Worm (Caenorhabditis elegans): ENCODE data around the gene C31A11.13.

DNA sequence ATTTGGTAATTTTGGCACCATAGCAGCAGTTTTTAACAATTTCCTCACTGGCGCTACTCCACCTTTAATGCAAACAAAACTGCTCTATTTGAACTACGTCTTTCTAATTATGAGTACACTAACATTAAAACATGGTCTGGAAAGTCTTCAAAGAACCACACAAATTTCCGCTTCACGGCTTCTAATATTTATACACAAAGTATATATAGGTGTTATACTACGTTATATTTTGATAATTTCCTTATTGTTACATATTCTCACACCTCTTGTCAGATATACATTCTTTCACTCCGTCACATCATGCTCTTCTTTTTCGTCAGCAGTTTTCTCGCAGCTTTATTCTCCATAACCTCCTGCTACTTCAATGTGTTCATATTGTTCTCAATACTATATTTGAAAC, 2.1 kb downstream of the C31A11.13 start, which contains the start of gene srbc-82:
- TF ChIP-seq ama-1 (optimal IDR thresholded peaks at IDR 0.05): no peak
- no peak for TF ChIP-seq tbx-11 (GFP tag; IDR thresholded peaks at IDR 0.05)
- no peak for TF ChIP-seq flt-1 (GFP tag; IDR thresholded peaks at IDR 0.05)
- TF ChIP-seq hmg-4 (GFP tag; optimal IDR thresholded peaks at IDR 0.05): no peak
- TF ChIP-seq B0310.2 (tag; optimal IDR thresholded peaks at IDR 0.05): no peak
- no peak for TF ChIP-seq tbx-37 (GFP tag; conservative IDR thresholded peaks at IDR 0.05)
- no peak for TF ChIP-seq scrt-1 (GFP tag; IDR thresholded peaks at IDR 0.05)
- no peak for TF ChIP-seq ets-7 (tag; optimal IDR thresholded peaks at IDR 0.05)
- no peak for TF ChIP-seq hmbx-1 (tag; optimal IDR thresholded peaks at IDR 0.05)

All from whole organism, early embryonic.